Worm (Caenorhabditis elegans) whole organism, L2 larva: ENCODE results near the gene T20B12.3.

Experiments used
- F13H6.1 ChIP-seq: sonication (generic microtip); optimal IDR thresholded peaks from 2 replicates; lab custom pipeline; 2016; ENCODE audit warnings: missing genetic modification characterization, missing compliant biosample characterization
- ceh-16 ChIP-seq: fragments of 150-350 bp; optimal IDR thresholded peaks from 2 replicates; lab custom pipeline; 2014; ENCODE audit warnings: missing biosample characterization, missing genetic modification characterization
- ceh-82 ChIP-seq: fragments of 150-350 bp; optimal IDR thresholded peaks from 2 replicates; lab custom pipeline; 2014; ENCODE audit warnings: missing biosample characterization, missing genetic modification characterization
- elt-1 ChIP-seq: fragments of 150-350 bp; optimal IDR thresholded peaks from 2 replicates; lab custom pipeline; 2014; ENCODE audit warnings: missing biosample characterization, missing genetic modification characterization
- lsy-2 ChIP-seq, 2 experiments: fragments of 150-350 bp in 1 of 2; sonication (generic microtip) in 1 of 2; optimal IDR thresholded peaks; 2 replicates each; lab custom pipeline; 2014 to 2017; ENCODE audit warnings: missing biosample characterization in 2 of 2, missing genetic modification characterization in 2 of 2
- mdl-1 ChIP-seq, 2 experiments: fragments of 150-350 bp in 1 of 2; sonication (generic microtip) in 1 of 2; optimal IDR thresholded peaks; 2 replicates each; lab custom pipeline; 2017; ENCODE audit warnings: missing biosample characterization in 2 of 2, missing genetic modification characterization in 2 of 2
- nhr-12 ChIP-seq: fragments of 150-350 bp; optimal IDR thresholded peaks from 2 replicates; lab custom pipeline; 2014; ENCODE audit warnings: missing biosample characterization, missing genetic modification characterization
- unc-62 ChIP-seq: fragments of 150-350 bp; optimal IDR thresholded peaks from 2 replicates; lab custom pipeline; 2014; ENCODE audit warnings: missing biosample characterization, missing genetic modification reagents, missing genetic modification characterization
- ztf-11 ChIP-seq: sonication (generic microtip); optimal IDR thresholded peaks from 2 replicates; lab custom pipeline; 2017; ENCODE audit warnings: missing biosample characterization, missing genetic modification characterization

- TF ChIP-seq nhr-12 (tag; lab: Kevin White, UChicago) (no peak), ceh-16 (tag; lab: Kevin White, UChicago) (no peak), ceh-82 (tag; lab: Kevin White, UChicago) (no peak), F13H6.1 (no peak), unc-62 (GFP tag; lab: Kevin White, UChicago) (no peak), lsy-2 (tag; optimal IDR thresholded peaks at IDR 0.05; lab: Kevin White, UChicago) (no peak), ztf-11 (no peak), mdl-1 (tag; optimal IDR thresholded peaks at IDR 0.05; lab: Kevin White, UChicago) (no peak), elt-1 (no peak)
Observed at ce11 chrIII:7338009-7338408, 43.9 kb upstream of the T20B12.3 start.
